Fruit fly (Drosophila melanogaster): ENCODE data around the gene Cdk5alpha.
A peak's percentile ranks its signal among the peaks of the same experiment; 100 is the strongest.

The Cdk5alpha gene

dm6 chr2L:10263343-10263744 lies 47.4 kb downstream of the Cdk5alpha start, which contains the start of gene Rsf1:
TSS of gene Rsf1 (minus strand) at chr2L:10263554.
- no peak for TF ChIP-seq ovo (GFP tag; optimal IDR thresholded peaks at IDR 0.05)
- TF ChIP-seq pad (GFP tag; optimal IDR thresholded peaks at IDR 0.05), result no peak
- no peak for TF ChIP-seq Hr96 (GFP tag; optimal IDR thresholded peaks at IDR 0.05)
- TF ChIP-seq cic (GFP tag; optimal IDR thresholded peaks at IDR 0.05), result no peak

- TF ChIP-seq kay (GFP tag; ENCODE audit: borderline replicate concordance), result peak; percentile 91
- no peak for TF ChIP-seq bab1 (GFP tag; optimal IDR thresholded peaks at IDR 0.05)
Measured at dm6 chr2L:10261774-10262173, 49.0 kb downstream of the Cdk5alpha start.

dm6 chr2L:10260750-10261493 lies 49.8 kb downstream of the Cdk5alpha start, which contains the start of gene Pten:
TSS of gene Pten (minus strand) at chr2L:10261049.
- no peak for TF ChIP-seq Crg-1 (GFP tag; optimal IDR thresholded peaks at IDR 0.05)
- TF ChIP-seq CG14711 (tag; optimal IDR thresholded peaks at IDR 0.05), result peak; percentile 73
- no peak for TF ChIP-seq CG5204 (GFP tag; optimal IDR thresholded peaks at IDR 0.05)
- TF ChIP-seq CG7101 (tag; optimal IDR thresholded peaks at IDR 0.05), result peak; percentile 47
- TF ChIP-seq CG7045 (GFP tag; optimal IDR thresholded peaks at IDR 0.05), result peak; percentile 61
- TF ChIP-seq CG12768 (GFP tag; optimal IDR thresholded peaks at IDR 0.05), result peak; percentile 66
- no peak for TF ChIP-seq cic (GFP tag; optimal IDR thresholded peaks at IDR 0.05)
- TF ChIP-seq bab1 (GFP tag; optimal IDR thresholded peaks at IDR 0.05), result peak; percentile 46
- no peak for TF ChIP-seq ovo (GFP tag; optimal IDR thresholded peaks at IDR 0.05)
- TF ChIP-seq kay (GFP tag; ENCODE audit: borderline replicate concordance), result peak; percentile 91
- TF ChIP-seq CG33017 (tag; optimal IDR thresholded peaks at IDR 0.05), result peak; percentile 28
- peak; percentile 12 for TF ChIP-seq pad (GFP tag; optimal IDR thresholded peaks at IDR 0.05)
- TF ChIP-seq toe (GFP tag; optimal IDR thresholded peaks at IDR 0.05), result no peak
- peak; percentile 27 for TF ChIP-seq CG11617 (GFP tag; optimal IDR thresholded peaks at IDR 0.05)
- peak; percentile 40 for TF ChIP-seq tj (GFP tag; optimal IDR thresholded peaks at IDR 0.05)
- peak; percentile 21 for TF ChIP-seq Mnt (GFP tag; optimal IDR thresholded peaks at IDR 0.05)

- no peak for TF ChIP-seq toe (GFP tag; optimal IDR thresholded peaks at IDR 0.05)
- no peak for TF ChIP-seq cnc (optimal IDR thresholded peaks at IDR 0.05)
- TF ChIP-seq tj (GFP tag; optimal IDR thresholded peaks at IDR 0.05), result no peak
- no peak for TF ChIP-seq CG12768 (GFP tag; optimal IDR thresholded peaks at IDR 0.05)
- TF ChIP-seq cic (GFP tag; optimal IDR thresholded peaks at IDR 0.05), result no peak
- no peak for TF ChIP-seq Hr96 (GFP tag; optimal IDR thresholded peaks at IDR 0.05)
- no peak for TF ChIP-seq CG1620 (GFP tag; optimal IDR thresholded peaks at IDR 0.05)
- no peak for TF ChIP-seq CG7045 (GFP tag; optimal IDR thresholded peaks at IDR 0.05)
- no peak for TF ChIP-seq CG11617 (GFP tag; optimal IDR thresholded peaks at IDR 0.05)
- no peak for TF ChIP-seq CG14711 (tag; optimal IDR thresholded peaks at IDR 0.05)
- no peak for TF ChIP-seq Clk (GFP tag; optimal IDR thresholded peaks at IDR 0.05)
- no peak for TF ChIP-seq Mnt (GFP tag; optimal IDR thresholded peaks at IDR 0.05)
- TF ChIP-seq kay (GFP tag; ENCODE audit: borderline replicate concordance), result no peak
- TF ChIP-seq CG5204 (GFP tag; optimal IDR thresholded peaks at IDR 0.05), result no peak
Measured at dm6 chr2L:10259960-10260749, 50.6 kb downstream of the Cdk5alpha start.
